Worm (Caenorhabditis elegans) whole organism, late embryonic: Measurements from ENCODE around the gene F53B3.3.

Experiments
- C08G9.2 ChIP-seq: sonication (generic microtip); optimal IDR thresholded peaks from 2 replicates; lab custom pipeline; 2016; ENCODE audit warnings: mild to moderate bottlenecking, missing genetic modification characterization, moderate library complexity, missing compliant biosample characterization
- K02D7.2 ChIP-seq: sonication (generic microtip); optimal IDR thresholded peaks from 2 replicates; lab custom pipeline; 2017; ENCODE audit warnings: mild to moderate bottlenecking, missing genetic modification characterization, missing compliant biosample characterization
- ama-1 ChIP-seq: fragments of 150-350 bp; optimal IDR thresholded peaks from 2 replicates; lab custom pipeline; 2014
- dve-1 ChIP-seq: sonication (generic microtip); optimal IDR thresholded peaks from 2 replicates; lab custom pipeline; 2017; ENCODE audit warnings: antibody characterized with exemption, mild to moderate bottlenecking, missing genetic modification characterization, missing compliant biosample characterization
- elt-2 ChIP-seq: sonication (generic microtip); optimal IDR thresholded peaks from 2 replicates; lab custom pipeline; 2016; ENCODE audit warnings: missing genetic modification reagents, missing genetic modification characterization, missing compliant biosample characterization
- hlh-6 ChIP-seq: sonication (generic microtip); optimal IDR thresholded peaks from 2 replicates; lab custom pipeline; 2016; ENCODE audit warnings: missing genotype, missing genetic modification characterization, missing compliant biosample characterization
- lin-11 ChIP-seq: fragments of 200-800 bp; sonication (Bioruptor generic); optimal IDR thresholded peaks from 2 replicates; lab custom pipeline; 2018; ENCODE audit warnings: mild to moderate bottlenecking, missing genetic modification characterization, missing compliant biosample characterization
- nhr-11 ChIP-seq: fragments of 150-350 bp; optimal IDR thresholded peaks from 2 replicates; lab custom pipeline; 2014; ENCODE audit warnings: missing biosample characterization, missing genetic modification characterization
- odd-2 ChIP-seq: sonication (generic microtip); optimal IDR thresholded peaks from 2 replicates; lab custom pipeline; 2017; ENCODE audit warnings: antibody characterized with exemption, mild to moderate bottlenecking, missing genetic modification characterization, missing compliant biosample characterization
- pqm-1 ChIP-seq: sonication (generic microtip); optimal IDR thresholded peaks from 2 replicates; lab custom pipeline; 2016; ENCODE audit warnings: missing genetic modification characterization, missing compliant biosample characterization
- syd-9 ChIP-seq: sonication (generic microtip); optimal IDR thresholded peaks from 2 replicates; lab custom pipeline; 2016; ENCODE audit warnings: mild to moderate bottlenecking, missing genetic modification characterization, moderate library complexity, missing compliant biosample characterization
- tbx-2 ChIP-seq: sonication (generic microtip); optimal IDR thresholded peaks from 2 replicates; lab custom pipeline; 2016; ENCODE audit warnings: missing genetic modification characterization, missing compliant biosample characterization
- unc-42 ChIP-seq: sonication (generic microtip); optimal IDR thresholded peaks from 2 replicates; lab custom pipeline; 2016; ENCODE audit warnings: missing genotype, missing genetic modification characterization, missing compliant biosample characterization
- ztf-16 ChIP-seq: sonication (generic microtip); optimal IDR thresholded peaks from 2 replicates; lab custom pipeline; 2017; ENCODE audit warnings: missing genetic modification characterization, missing compliant biosample characterization

DNA sequence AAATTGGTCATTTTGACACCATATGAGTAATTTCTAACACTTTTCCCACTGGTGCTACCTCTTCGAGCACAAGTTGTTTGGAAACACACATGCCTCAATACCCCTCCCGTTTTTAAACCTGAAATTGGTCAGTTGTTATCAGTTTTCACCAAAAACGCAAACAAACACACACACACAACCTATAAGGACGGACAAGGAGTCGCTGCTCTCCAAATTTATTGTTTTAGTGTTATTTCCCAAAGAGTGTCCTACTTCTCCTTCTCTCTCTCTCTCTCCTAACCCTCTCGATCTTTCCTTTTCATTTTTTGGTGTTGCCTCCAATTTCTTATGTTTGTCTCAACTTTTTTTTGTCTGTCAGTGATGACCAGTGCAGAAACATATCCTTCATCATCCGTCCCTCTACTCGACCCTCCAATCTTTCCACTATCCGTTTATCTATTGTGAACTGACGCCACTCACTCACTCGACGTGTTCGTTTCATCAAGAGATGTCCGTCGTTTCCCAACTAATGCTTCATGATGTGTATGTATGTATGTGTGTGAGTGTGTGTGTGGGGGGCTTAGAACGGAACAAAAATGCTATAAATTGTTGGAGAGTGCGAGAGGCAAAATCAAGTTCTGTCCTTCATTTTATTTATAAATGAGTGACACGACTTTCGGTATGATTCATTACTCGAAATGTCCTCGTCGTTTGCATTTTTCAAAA is 32.9 kb upstream of the F53B3.3 start:
- no peak for TF ChIP-seq hlh-6 (tag; lab: Kevin White, UChicago)
- TF ChIP-seq ama-1: no peak
- TF ChIP-seq C08G9.2 (tag; lab: Kevin White, UChicago): no peak
- TF ChIP-seq unc-42 (tag; lab: Kevin White, UChicago): no peak
- TF ChIP-seq pqm-1 (tag; lab: Kevin White, UChicago): no peak
- TF ChIP-seq dve-1 (tag; lab: Kevin White, UChicago): no peak
- no peak for TF ChIP-seq ztf-16
- no peak for TF ChIP-seq tbx-2 (tag; lab: Kevin White, UChicago)
- TF ChIP-seq nhr-11 (tag; lab: Kevin White, UChicago): no peak
- TF ChIP-seq odd-2 (tag; lab: Kevin White, UChicago): no peak
- TF ChIP-seq lin-11 (tag; lab: Kevin White, UChicago): no peak
- no peak for TF ChIP-seq elt-2 (tag; lab: Kevin White, UChicago)
- TF ChIP-seq syd-9 (tag; lab: Kevin White, UChicago): no peak
- no peak for TF ChIP-seq K02D7.2 (tag; lab: Kevin White, UChicago)
